Worm (Caenorhabditis elegans) whole organism, early embryonic: ENCODE measurements around the gene F01D5.3.
A peak's percentile ranks its signal among the peaks of the same experiment; 100 is the strongest.
"Not testable (repeated sequence)": the region's sequence is repeated elsewhere in the genome, so short reads cannot be mapped to it uniquely, and the experiment has no call there.

Experiments used
- ama-1 ChIP-seq: fragments of 150-350 bp; optimal IDR thresholded peaks from 2 replicates; lab custom pipeline; 2014
- ets-7 ChIP-seq: sonication (generic microtip); optimal IDR thresholded peaks from 2 replicates; lab custom pipeline; 2016; ENCODE audit warnings: missing genotype, missing genetic modification characterization, missing compliant biosample characterization
- flt-1 ChIP-seq: fragments of 200-800 bp; sonication (Bioruptor generic); IDR thresholded peaks from 2 replicates; pipeline ENCODE4 v1.3.6; 2022; ENCODE audit warnings: missing genetic modification characterization, missing compliant biosample characterization
- hmbx-1 ChIP-seq: sonication (generic microtip); optimal IDR thresholded peaks from 2 replicates; lab custom pipeline; 2016; ENCODE audit warnings: mild to moderate bottlenecking, missing genetic modification characterization, missing compliant biosample characterization
- hmg-4 ChIP-seq: fragments of 200-800 bp; sonication (Bioruptor generic); optimal IDR thresholded peaks from 2 replicates; lab custom pipeline; 2018; ENCODE audit warnings: mild to moderate bottlenecking, missing genetic modification characterization, missing compliant biosample characterization
- sea-1 ChIP-seq: fragments of 200-800 bp; sonication (Bioruptor generic); conservative IDR thresholded peaks from 2 replicates; pipeline ENCODE4 v1.3.6; 2022; ENCODE audit warnings: missing genetic modification characterization, missing compliant biosample characterization

DNA sequence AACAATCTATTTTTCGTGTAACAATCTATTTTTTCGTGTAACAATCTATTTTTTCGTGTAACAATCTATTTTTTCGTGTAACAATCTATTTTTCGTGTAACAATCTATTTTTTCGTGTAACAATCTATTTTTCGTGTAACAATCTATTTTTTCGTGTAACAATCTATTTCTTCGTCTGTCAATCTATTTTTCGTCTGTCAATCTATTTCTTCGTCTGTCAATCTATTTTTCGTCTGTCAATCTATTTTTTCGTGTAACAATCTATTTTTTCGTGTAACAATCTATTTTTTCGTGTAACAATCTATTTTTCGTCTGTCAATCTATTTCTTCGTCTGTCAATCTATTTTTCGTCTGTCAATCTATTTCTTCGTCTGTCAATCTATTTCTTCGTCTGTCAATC lies 13.9 kb downstream of the F01D5.3 start:
- peak; percentile 54 for TF ChIP-seq hmbx-1 (tag; lab: Kevin White, UChicago)
- not testable (repeated sequence) for TF ChIP-seq ets-7; hmg-4; ama-1; sea-1 (GFP tag; lab: Robert Waterston, UW); flt-1
